Fruit fly (Drosophila melanogaster) whole organism, prepupa: Measurements from ENCODE around the gene Inx2.
A peak's percentile ranks its signal among the peaks of the same experiment; 100 is the strongest.

ENCODE experiments used
- Blimp-1 ChIP-seq: fragments of 200-800 bp; sonication (Bioruptor generic); optimal IDR thresholded peaks from 3 replicates; lab custom pipeline; 2017; ENCODE audit warnings: missing biosample characterization, missing genetic modification characterization, mild to moderate bottlenecking, moderate library complexity, missing genetic modification reagents
- CG10631 ChIP-seq: fragments of 200-800 bp; sonication (Bioruptor generic); optimal IDR thresholded peaks from 2 replicates; lab custom pipeline; 2016; ENCODE audit warnings: missing biosample characterization, missing genetic modification characterization
- CG11294 ChIP-seq: fragments of 200-800 bp; sonication (Bioruptor generic); IDR thresholded peaks from 2 replicates; pipeline ENCODE4 v1.3.6; 2022; ENCODE audit warnings: missing biosample characterization, missing genetic modification characterization
- CG11762 ChIP-seq: fragments of 200-800 bp; sonication (Bioruptor generic); optimal IDR thresholded peaks from 3 replicates; lab custom pipeline; 2016; ENCODE audit warnings: missing biosample characterization, missing genetic modification characterization; ENCODE audit not compliant: insufficient read depth
- CG11902 ChIP-seq: fragments of 200-800 bp; sonication (Bioruptor generic); optimal IDR thresholded peaks from 3 replicates; lab custom pipeline; 2016; ENCODE audit warnings: missing biosample characterization, missing genetic modification characterization
- CG15336 ChIP-seq: fragments of 200-800 bp; sonication (Bioruptor generic); IDR thresholded peaks from 2 replicates; pipeline ENCODE4 v1.3.6; 2022; ENCODE audit warnings: missing biosample characterization, missing genetic modification characterization
- CG1621 ChIP-seq: fragments of 200-800 bp; sonication (Bioruptor generic); optimal IDR thresholded peaks from 3 replicates; lab custom pipeline; 2018; ENCODE audit warnings: missing biosample characterization, mild to moderate bottlenecking, missing genetic modification characterization
- CG31627 ChIP-seq: fragments of 200-800 bp; sonication (Bioruptor generic); optimal IDR thresholded peaks from 3 replicates; lab custom pipeline; 2016; ENCODE audit warnings: missing biosample characterization, missing genetic modification characterization
- CG32006 ChIP-seq: fragments of 200-800 bp; sonication (Bioruptor generic); optimal IDR thresholded peaks from 3 replicates; lab custom pipeline; 2017; ENCODE audit warnings: missing biosample characterization, mild to moderate bottlenecking, missing genetic modification characterization
- CG3919 ChIP-seq: fragments of 200-800 bp; sonication (Bioruptor generic); optimal IDR thresholded peaks from 3 replicates; lab custom pipeline; 2016; ENCODE audit warnings: missing biosample characterization, missing genetic modification characterization
- CG4318 ChIP-seq: fragments of 200-800 bp; sonication (Bioruptor generic); optimal IDR thresholded peaks from 3 replicates; lab custom pipeline; 2017; ENCODE audit warnings: missing biosample characterization, mild to moderate bottlenecking, missing genetic modification characterization
- CG6792 ChIP-seq: fragments of 200-800 bp; sonication (Bioruptor generic); optimal IDR thresholded peaks from 3 replicates; lab custom pipeline; 2016; ENCODE audit warnings: missing biosample characterization, missing genetic modification characterization
- CG6854 ChIP-seq: fragments of 200-800 bp; sonication (Bioruptor generic); optimal IDR thresholded peaks from 2 replicates; lab custom pipeline; 2017; ENCODE audit warnings: missing biosample characterization, mild to moderate bottlenecking, missing genetic modification characterization
- CG7368 ChIP-seq: fragments of 200-800 bp; sonication (Bioruptor generic); optimal IDR thresholded peaks from 3 replicates; lab custom pipeline; 2016; ENCODE audit warnings: missing biosample characterization, missing genetic modification characterization
- CG8119 ChIP-seq: fragments of 200-800 bp; sonication (Bioruptor generic); IDR thresholded peaks from 3 replicates; pipeline ENCODE4 v1.3.6; 2022; ENCODE audit warnings: missing biosample characterization, missing genetic modification characterization
- CG8319 ChIP-seq: fragments of 200-800 bp; sonication (Bioruptor generic); optimal IDR thresholded peaks from 3 replicates; lab custom pipeline; 2016; ENCODE audit warnings: missing biosample characterization, missing genetic modification characterization
- CG9139 ChIP-seq: fragments of 200-800 bp; sonication (Bioruptor generic); optimal IDR thresholded peaks from 3 replicates; lab custom pipeline; 2017; ENCODE audit warnings: missing biosample characterization, mild to moderate bottlenecking, missing genetic modification characterization
- Eip75B ChIP-seq: fragments of 200-800 bp; sonication (Bioruptor generic); optimal IDR thresholded peaks from 3 replicates; lab custom pipeline; 2016; ENCODE audit warnings: missing biosample characterization, missing genetic modification characterization
- Eip78C ChIP-seq: fragments of 200-800 bp; sonication (Bioruptor generic); peaks from one replicate; lab custom pipeline; 2016; ENCODE audit warnings: missing biosample characterization, missing genetic modification characterization
- Ets21C ChIP-seq: fragments of 200-800 bp; sonication (Bioruptor generic); optimal IDR thresholded peaks from 3 replicates; lab custom pipeline; 2016; ENCODE audit warnings: missing biosample characterization, missing genetic modification characterization
- Ets96B ChIP-seq: fragments of 200-800 bp; optimal IDR thresholded peaks from 2 replicates; lab custom pipeline; 2019; ENCODE audit warnings: missing biosample characterization, mild to moderate bottlenecking, missing genetic modification characterization, moderate library complexity
- Gug ChIP-seq: fragments of 200-800 bp; sonication (Bioruptor generic); IDR thresholded peaks from 2 replicates; pipeline ENCODE4 v1.3.6; 2022; ENCODE audit warnings: missing biosample characterization, missing genetic modification characterization
- Hr38 ChIP-seq: sonication (Bioruptor generic); optimal IDR thresholded peaks from 2 replicates; lab custom pipeline; 2016; ENCODE audit warnings: missing biosample characterization, missing genetic modification characterization
- Hr4 ChIP-seq: fragments of 200-800 bp; sonication (Bioruptor generic); optimal IDR thresholded peaks from 3 replicates; lab custom pipeline; 2016; ENCODE audit warnings: missing biosample characterization, missing genetic modification characterization
- Lpt ChIP-seq: fragments of 200-800 bp; sonication (Bioruptor generic); optimal IDR thresholded peaks from 3 replicates; lab custom pipeline; 2016; ENCODE audit warnings: missing biosample characterization, missing genetic modification characterization
- Met ChIP-seq: fragments of 200-800 bp; sonication (Bioruptor generic); optimal IDR thresholded peaks from 3 replicates; lab custom pipeline; 2016; ENCODE audit warnings: missing biosample characterization, missing genetic modification characterization
- OdsH ChIP-seq: fragments of 200-800 bp; sonication (Bioruptor generic); optimal IDR thresholded peaks from 3 replicates; lab custom pipeline; 2016; ENCODE audit warnings: missing biosample characterization, missing genetic modification characterization
- Smox ChIP-seq: fragments of 200-800 bp; sonication (Bioruptor generic); optimal IDR thresholded peaks from 3 replicates; lab custom pipeline; 2016; ENCODE audit warnings: missing biosample characterization, missing genetic modification characterization
- Sox102F ChIP-seq: fragments of 200-800 bp; sonication (Bioruptor generic); optimal IDR thresholded peaks from 2 replicates; lab custom pipeline; 2016; ENCODE audit warnings: missing biosample characterization, mild to moderate bottlenecking, missing genetic modification characterization
- Sox15 ChIP-seq: fragments of 200-800 bp; sonication (Bioruptor generic); optimal IDR thresholded peaks from 3 replicates; lab custom pipeline; 2016; ENCODE audit warnings: missing biosample characterization, missing genetic modification characterization
- achi ChIP-seq: fragments of 200-800 bp; sonication (Bioruptor generic); optimal IDR thresholded peaks from 3 replicates; lab custom pipeline; 2016; ENCODE audit warnings: missing biosample characterization, missing genetic modification characterization
- acj6 ChIP-seq: fragments of 200-800 bp; sonication (Bioruptor generic); optimal IDR thresholded peaks from 3 replicates; lab custom pipeline; 2016; ENCODE audit warnings: missing biosample characterization, missing genetic modification characterization
- cyc ChIP-seq: fragments of 200-800 bp; sonication (Bioruptor generic); optimal IDR thresholded peaks from 3 replicates; lab custom pipeline; 2016; ENCODE audit warnings: missing biosample characterization, missing genetic modification characterization
- dac ChIP-seq: fragments of 200-800 bp; sonication (Bioruptor generic); optimal IDR thresholded peaks from 2 replicates; lab custom pipeline; 2017; ENCODE audit warnings: missing biosample characterization, mild to moderate bottlenecking, missing genetic modification characterization
- dsx ChIP-seq: fragments of 200-800 bp; optimal IDR thresholded peaks from 3 replicates; lab custom pipeline; 2019; ENCODE audit warnings: missing biosample characterization, mild to moderate bottlenecking, missing genetic modification characterization, moderate library complexity; ENCODE audit not compliant: poor library complexity, severe bottlenecking
- eg ChIP-seq: fragments of 200-800 bp; sonication (Bioruptor generic); IDR thresholded peaks from 3 replicates; pipeline ENCODE4 v1.3.6; 2022; ENCODE audit warnings: missing biosample characterization, missing genetic modification characterization
- esn ChIP-seq: fragments of 200-800 bp; sonication (Bioruptor generic); optimal IDR thresholded peaks from 2 replicates; lab custom pipeline; 2016; ENCODE audit warnings: missing biosample characterization, mild to moderate bottlenecking, missing genetic modification characterization, moderate library complexity
- lz ChIP-seq: fragments of 200-800 bp; sonication (Bioruptor generic); optimal IDR thresholded peaks from 3 replicates; lab custom pipeline; 2016; ENCODE audit warnings: missing biosample characterization, missing genetic modification characterization
- spab ChIP-seq: fragments of 200-800 bp; sonication (Bioruptor generic); optimal IDR thresholded peaks from 2 replicates; lab custom pipeline; 2017; ENCODE audit warnings: missing biosample characterization, mild to moderate bottlenecking, missing genetic modification characterization, missing genetic modification reagents
- ss ChIP-seq, 2 experiments: fragments of 200-800 bp; sonication (Bioruptor generic); optimal IDR thresholded peaks; 2 replicates in 1 of 2; 3 replicates in 1 of 2; lab custom pipeline; 2017 to 2018; ENCODE audit warnings: mild to moderate bottlenecking in 2 of 2, missing biosample characterization in 2 of 2, missing genetic modification characterization in 2 of 2, moderate library complexity in 1 of 2
- svp ChIP-seq: fragments of 200-800 bp; sonication (Bioruptor generic); peaks from one replicate; lab custom pipeline; 2016; ENCODE audit warnings: missing biosample characterization, missing genetic modification characterization
- vri ChIP-seq: fragments of 200-800 bp; sonication (Bioruptor generic); optimal IDR thresholded peaks from 3 replicates; lab custom pipeline; 2016; ENCODE audit warnings: missing biosample characterization, mild to moderate bottlenecking, missing genetic modification characterization

The Inx2 gene

dm6 chrX:7014931-7015428 lies 16.5 kb downstream of the Inx2 start (continued):
- no peak for TF ChIP-seq dac (GFP tag; lab: Kevin White, UChicago)
- TF ChIP-seq Ets21C (GFP tag; lab: Kevin White, UChicago) = peak; percentile 12
- TF ChIP-seq CG8119 = peak; percentile 54; the same call in 1 of the 3 replicates
- no peak for TF ChIP-seq spab (GFP tag; lab: Kevin White, UChicago)
- TF ChIP-seq Eip78C (GFP tag; lab: Kevin White, UChicago) = peak; percentile 89
- no peak for TF ChIP-seq vri (GFP tag; lab: Kevin White, UChicago)
- TF ChIP-seq Lpt = no peak
- peak; percentile 14 for TF ChIP-seq CG3919 (GFP tag; lab: Kevin White, UChicago)
- peak; percentile 22 for TF ChIP-seq CG10631 (GFP tag; lab: Kevin White, UChicago)
- TF ChIP-seq Eip75B (GFP tag; lab: Kevin White, UChicago) = peak; percentile 71
- peak; percentile 48 for TF ChIP-seq OdsH (GFP tag; lab: Kevin White, UChicago)
- TF ChIP-seq Met (GFP tag; lab: Kevin White, UChicago) = peak; percentile 59
- TF ChIP-seq CG11902 (GFP tag; lab: Kevin White, UChicago) = no peak
- no peak for TF ChIP-seq Gug
- TF ChIP-seq CG32006 (GFP tag; lab: Kevin White, UChicago) = peak; percentile 32
- TF ChIP-seq Blimp-1 = no peak
- TF ChIP-seq Smox = peak; percentile 43
- peak; percentile 27 for TF ChIP-seq dsx (GFP tag; lab: Kevin White, UChicago)
- TF ChIP-seq lz (GFP tag; lab: Kevin White, UChicago) = peak; percentile 57
- peak; percentile 20 for TF ChIP-seq CG11762
- peak; percentile 37 for TF ChIP-seq CG31627
- TF ChIP-seq ss (GFP tag; optimal IDR thresholded peaks at IDR 0.05; lab: Kevin White, UChicago) = peak; percentile 34 to 49
- no peak for TF ChIP-seq CG4318 (GFP tag; lab: Kevin White, UChicago)
- peak; percentile 43 for TF ChIP-seq acj6
- no peak for TF ChIP-seq Sox15 (GFP tag; lab: Kevin White, UChicago)
- peak; percentile 8 for TF ChIP-seq Ets96B
- TF ChIP-seq, all 60 proteins: peak for 37

- TF ChIP-seq CG4318 (GFP tag; lab: Kevin White, UChicago) (no peak), CG9139 (GFP tag; lab: Kevin White, UChicago) (no peak), CG8319 (GFP tag; lab: Kevin White, UChicago) (no peak), cyc (no peak), vri (GFP tag; lab: Kevin White, UChicago) (no peak), eg (GFP tag; lab: Robert Waterston, UW) (no peak), CG11294 (GFP tag; lab: Robert Waterston, UW) (no peak), CG8119 (no peak), CG3919 (GFP tag; lab: Kevin White, UChicago) (no peak), svp (GFP tag; lab: Kevin White, UChicago) (no peak), Hr4 (GFP tag; lab: Kevin White, UChicago) (no peak), Sox102F (no peak), Hr38 (GFP tag; lab: Kevin White, UChicago) (no peak), lz (GFP tag; lab: Kevin White, UChicago) (no peak), CG15336 (GFP tag; lab: Robert Waterston, UW) (no peak)
These were observed 36.4 kb downstream of the Inx2 start for dm6 chrX:7034892-7035291.

dm6 chrX:7037061-7037460 lies 38.6 kb downstream of the Inx2 start:
- TF ChIP-seq CG32006 (GFP tag; lab: Kevin White, UChicago) = no peak

dm6 chrX:7040205-7040866 lies 41.9 kb downstream of the Inx2 start, which contains the start of gene CG14427:
CG14427 (plus strand) TSS chrX:7040603.
- TF ChIP-seq Gug = no peak
- no peak for TF ChIP-seq esn
- TF ChIP-seq cyc = no peak
- no peak for TF ChIP-seq eg (GFP tag; lab: Robert Waterston, UW)
- TF ChIP-seq Ets21C (GFP tag; lab: Kevin White, UChicago) = no peak
- no peak for TF ChIP-seq Ets96B
- no peak for TF ChIP-seq CG6854 (GFP tag; lab: Kevin White, UChicago)
- no peak for TF ChIP-seq CG6792 (GFP tag; lab: Kevin White, UChicago)
- TF ChIP-seq achi (GFP tag; lab: Kevin White, UChicago) = no peak
- no peak for TF ChIP-seq CG3919 (GFP tag; lab: Kevin White, UChicago)
- no peak for TF ChIP-seq Sox15 (GFP tag; lab: Kevin White, UChicago)
- TF ChIP-seq svp (GFP tag; lab: Kevin White, UChicago) = no peak
- no peak for TF ChIP-seq acj6
- TF ChIP-seq CG9139 (GFP tag; lab: Kevin White, UChicago) = no peak
- TF ChIP-seq CG11294 (GFP tag; lab: Robert Waterston, UW) = no peak
- TF ChIP-seq Smox = no peak
- no peak for TF ChIP-seq CG7368 (GFP tag; lab: Kevin White, UChicago)
- TF ChIP-seq CG1621 (tag; lab: Kevin White, UChicago) = no peak
- TF ChIP-seq dsx (GFP tag; lab: Kevin White, UChicago) = no peak
